Worm (Caenorhabditis elegans): ENCODE measurements around the gene dlat-1.

The dlat-1 gene

DNA sequence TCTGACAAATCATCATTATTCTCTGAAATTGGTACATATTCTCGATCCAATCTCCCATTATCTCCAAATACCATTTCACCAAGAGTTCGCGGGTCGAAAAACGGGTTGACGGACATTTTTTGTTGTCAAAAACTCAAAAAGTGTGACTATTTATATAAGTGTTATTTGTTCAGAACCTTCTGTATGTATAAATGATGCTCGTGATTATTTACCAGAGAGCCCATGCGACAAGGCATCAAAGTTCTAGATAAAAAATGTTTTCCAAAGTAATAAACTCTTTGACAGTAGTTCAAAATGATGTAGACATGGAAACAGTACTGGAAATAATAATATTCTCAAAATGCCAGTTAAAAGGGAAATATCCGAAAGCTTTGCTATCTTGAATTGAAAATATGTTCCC, 15.6 kb upstream of the dlat-1 start:
- TF ChIP-seq lin-40 (tag; optimal IDR thresholded peaks at IDR 0.05) (no peak), mcd-1 (GFP tag; IDR thresholded peaks at IDR 0.05) (no peak), nhr-27 (tag; optimal IDR thresholded peaks at IDR 0.05) (no peak), F55B11.4 (tag; optimal IDR thresholded peaks at IDR 0.05; ENCODE audit: borderline replicate concordance, insufficient read depth) (no peak), lag-1 (GFP tag; IDR thresholded peaks at IDR 0.05) (no peak), ztf-25 (GFP tag; IDR thresholded peaks at IDR 0.05) (no peak), efl-1 (GFP tag; optimal IDR thresholded peaks at IDR 0.05) (no peak), die-1 (tag; optimal IDR thresholded peaks at IDR 0.05) (no peak), lin-54 (GFP tag; optimal IDR thresholded peaks at IDR 0.05) (no peak), ceh-40 (GFP tag; IDR thresholded peaks at IDR 0.05) (no peak), hmg-20 (GFP tag; IDR thresholded peaks at IDR 0.05) (no peak), F37B4.10 (GFP tag; IDR thresholded peaks at IDR 0.05) (no peak), unc-62 (GFP tag; optimal IDR thresholded peaks at IDR 0.05) (no peak), lin-35 (GFP tag; optimal IDR thresholded peaks at IDR 0.05) (no peak)

- TF ChIP-seq zfh-2 (GFP tag; conservative IDR thresholded peaks at IDR 0.05), result peak; percentile 76
- no peak for TF ChIP-seq madf-6 (GFP tag; IDR thresholded peaks at IDR 0.05)
- 0 out of 2 replicates have a peak, but pooled peaks have one; percentile 15 for TF ChIP-seq nfyb-1 (GFP tag; IDR thresholded peaks at IDR 0.05)
Observed at ce11 chrV:14460615-14461102, 13.6 kb upstream of the dlat-1 start, which contains the start of gene F08H9.2. TSS of gene F08H9.2 (plus strand) at chrV:14460665.

DNA sequence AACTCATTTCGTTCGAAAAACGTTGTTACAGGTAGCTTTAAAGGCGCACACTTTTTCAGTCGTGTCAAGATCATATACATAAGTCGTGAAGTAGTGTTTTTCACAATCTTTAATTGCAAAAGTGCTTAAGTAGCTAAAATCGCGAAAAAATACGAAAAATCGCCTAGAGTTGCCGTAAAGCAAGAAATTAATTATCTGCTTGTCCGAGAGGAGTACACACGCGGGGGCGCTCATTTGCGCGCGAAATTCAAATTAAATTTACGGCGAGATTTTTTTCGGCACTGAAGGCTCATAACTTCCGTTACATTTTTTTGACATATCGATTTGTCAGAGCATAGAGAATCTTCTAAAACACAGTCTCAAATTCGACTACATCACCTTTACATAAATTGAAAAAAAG, 13.0 kb upstream of the dlat-1 start:
- no peak for TF ChIP-seq sdz-38 (tag; optimal IDR thresholded peaks at IDR 0.05)
- no peak for TF ChIP-seq madf-8 (GFP tag; conservative IDR thresholded peaks at IDR 0.05)
- TF ChIP-seq lin-54 (GFP tag; optimal IDR thresholded peaks at IDR 0.05), result peak; percentile 9
- no peak for TF ChIP-seq sea-2 (GFP tag; IDR thresholded peaks at IDR 0.05)
- TF ChIP-seq snpc-4 (GFP tag; optimal IDR thresholded peaks at IDR 0.05), result no peak
- TF ChIP-seq snpc-4 (tag; optimal IDR thresholded peaks at IDR 0.05), result peak in 1 of 4 experiments; percentile 13
- peak; percentile 5 for TF ChIP-seq xnd-1 (tag; optimal IDR thresholded peaks at IDR 0.05)
- peak; percentile 66 for TF ChIP-seq hrde-1 (tag; optimal IDR thresholded peaks at IDR 0.05; ENCODE audit: borderline replicate concordance)
- TF ChIP-seq Y79H2A.3 (GFP tag; conservative IDR thresholded peaks at IDR 0.05), result no peak
- TF ChIP-seq ceh-79 (tag; optimal IDR thresholded peaks at IDR 0.05), result no peak
- TF ChIP-seq him-1 (tag; optimal IDR thresholded peaks at IDR 0.05), result peak; percentile 17
- TF ChIP-seq nhr-120 (GFP tag; IDR thresholded peaks at IDR 0.05), result no peak
- TF ChIP-seq madf-6 (GFP tag; IDR thresholded peaks at IDR 0.05), result 0 out of 2 replicates have a peak, but pooled peaks have one; percentile 28
- TF ChIP-seq akir-1 (GFP tag; optimal IDR thresholded peaks at IDR 0.05), result no peak
- 0 out of 2 replicates have a peak, but pooled peaks have one; percentile 11 for TF ChIP-seq F33H1.4 (GFP tag; IDR thresholded peaks at IDR 0.05)

DNA sequence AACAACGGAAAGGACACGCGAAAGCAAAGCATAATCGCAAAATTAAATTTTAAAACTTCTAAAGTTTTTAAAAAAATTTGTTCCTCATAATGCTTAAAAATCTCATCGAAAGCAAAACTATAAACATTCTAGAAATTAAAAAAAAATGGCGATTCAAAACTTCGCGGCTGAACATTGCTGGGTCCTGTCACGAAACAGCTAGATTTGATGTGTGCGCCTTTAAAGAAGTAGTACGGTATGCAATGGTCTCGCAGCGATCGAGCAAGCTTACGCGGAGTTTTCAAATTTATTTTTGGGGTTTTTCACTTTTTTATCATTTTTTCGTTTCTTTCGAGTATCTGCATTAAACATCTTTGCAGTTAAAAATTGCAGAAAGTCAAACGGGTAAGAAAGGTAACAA, 10.0 kb upstream of the dlat-1 start, which contains the start of gene coh-3:
Gene coh-3, plus strand, starts transcription at position 353 of the 400 bp plus-strand sequence.
- TF ChIP-seq akir-1 (GFP tag; optimal IDR thresholded peaks at IDR 0.05), result no peak
- no peak for TF ChIP-seq let-526 (GFP tag; IDR thresholded peaks at IDR 0.05)
- TF ChIP-seq ama-1 (optimal IDR thresholded peaks at IDR 0.05), result no peak
- TF ChIP-seq ama-1 (GFP tag; optimal IDR thresholded peaks at IDR 0.05), result no peak
- TF ChIP-seq B0336.3 (GFP tag; IDR thresholded peaks at IDR 0.05), result peak; percentile 53; the same call in 1 of the 2 replicates
- no peak for TF ChIP-seq rpc-1 (optimal IDR thresholded peaks at IDR 0.05)
- TF ChIP-seq rpc-1 (tag; optimal IDR thresholded peaks at IDR 0.05), result peak; percentile 1
- no peak for TF ChIP-seq zfh-2 (GFP tag; conservative IDR thresholded peaks at IDR 0.05)
- TF ChIP-seq aptf-3 (GFP tag; IDR thresholded peaks at IDR 0.05), result no peak
- TF ChIP-seq D2030.7 (GFP tag; IDR thresholded peaks at IDR 0.05), result peak; percentile 95
- no peak for TF ChIP-seq snpc-4 (GFP tag; optimal IDR thresholded peaks at IDR 0.05)
- TF ChIP-seq snpc-4 (tag; optimal IDR thresholded peaks at IDR 0.05), result peak in 3 of 4 experiments; percentile 46 to 74 (median 71)
- TF ChIP-seq ztf-6 (GFP tag; IDR thresholded peaks at IDR 0.05), result no peak
- TF ChIP-seq hlh-26 (GFP tag; conservative IDR thresholded peaks at IDR 0.05), result no peak
- no peak for TF ChIP-seq nfya-2 (GFP tag; IDR thresholded peaks at IDR 0.05)
- no peak for TF ChIP-seq lin-40 (tag; optimal IDR thresholded peaks at IDR 0.05)
- peak; percentile 53; the same call in 1 of the 2 replicates for TF ChIP-seq lir-1 (GFP tag; conservative IDR thresholded peaks at IDR 0.05)
- TF ChIP-seq ztf-22 (GFP tag; optimal IDR thresholded peaks at IDR 0.05), result no peak
- peak; percentile 90 for TF ChIP-seq madf-3 (GFP tag; IDR thresholded peaks at IDR 0.05)
- no peak for TF ChIP-seq mxl-1 (tag; optimal IDR thresholded peaks at IDR 0.05)
- TF ChIP-seq tlf-1 (GFP tag; optimal IDR thresholded peaks at IDR 0.05), result peak; percentile 88
- no peak for TF ChIP-seq sea-2 (GFP tag; IDR thresholded peaks at IDR 0.05)
